Worm (Caenorhabditis elegans): ENCODE measurements around the gene cnx-1.

- TF ChIP-seq W03F9.2 (tag; optimal IDR thresholded peaks at IDR 0.05) (peak; percentile 93), him-1 (tag; optimal IDR thresholded peaks at IDR 0.05) (peak; percentile 89), dao-5 (tag; optimal IDR thresholded peaks at IDR 0.05) (peak; percentile 40)
Observed at ce11 chrIII:9765465-9765900, 51.5 kb downstream of the cnx-1 start.

Measured in whole organism, L4/young adult.